Fruit fly (Drosophila melanogaster): ENCODE measurements around the gene Cmpk.

Cmpk gene

DNA sequence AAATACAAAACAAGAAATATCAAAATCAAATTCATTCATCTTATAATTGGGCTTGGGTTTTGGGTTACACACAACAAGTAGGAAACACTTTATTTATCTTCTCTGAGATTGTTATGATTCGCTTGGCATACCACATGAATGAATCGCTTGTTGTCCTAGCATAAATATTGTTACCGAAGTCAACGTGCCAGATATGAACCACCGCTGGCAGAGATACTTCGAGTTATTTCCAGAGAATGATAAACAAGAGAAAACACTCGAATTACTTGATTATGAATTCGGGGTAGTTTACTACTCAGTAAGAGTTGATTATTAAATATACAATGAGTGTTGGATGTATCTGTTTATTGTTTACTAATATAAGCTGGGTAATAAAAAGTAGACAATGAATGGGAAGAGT is 43.7 kb downstream of the Cmpk start (continued):
- TF ChIP-seq kay (GFP tag; optimal IDR thresholded peaks at IDR 0.05), result no peak
- TF ChIP-seq tgo (GFP tag; IDR thresholded peaks at IDR 0.05), result no peak
- no peak for TF ChIP-seq Dref (GFP tag; IDR thresholded peaks at IDR 0.05)
- no peak for TF ChIP-seq peb (GFP tag; IDR thresholded peaks at IDR 0.05)
- TF ChIP-seq Dbx (GFP tag; IDR thresholded peaks at IDR 0.05), result no peak
- TF ChIP-seq eyg (GFP tag; optimal IDR thresholded peaks at IDR 0.05), result no peak
- peak; percentile 49 for TF ChIP-seq fd102C (GFP tag; optimal IDR thresholded peaks at IDR 0.05)
- no peak for TF ChIP-seq seq (GFP tag; IDR thresholded peaks at IDR 0.05)
- peak; percentile 15 for TF ChIP-seq CG17912 (GFP tag; optimal IDR thresholded peaks at IDR 0.05)
- no peak for TF ChIP-seq rib (GFP tag; IDR thresholded peaks at IDR 0.05)
- no peak for TF ChIP-seq CG1024 (GFP tag; IDR thresholded peaks at IDR 0.05)
- TF ChIP-seq p53 (GFP tag; optimal IDR thresholded peaks at IDR 0.05), result no peak
- TF ChIP-seq CG3847 (GFP tag; IDR thresholded peaks at IDR 0.05), result no peak
- TF ChIP-seq Spps (tag; optimal IDR thresholded peaks at IDR 0.05), result peak; percentile 42
- TF ChIP-seq HLH54F (GFP tag; optimal IDR thresholded peaks at IDR 0.05), result no peak
- TF ChIP-seq shn (GFP tag; optimal IDR thresholded peaks at IDR 0.05), result no peak
- TF ChIP-seq CG18599 (GFP tag; optimal IDR thresholded peaks at IDR 0.05), result peak; percentile 23
- no peak for TF ChIP-seq CG34224 (GFP tag; IDR thresholded peaks at IDR 0.05; ENCODE audit: partially characterized antibody)
- TF ChIP-seq CG42726 (GFP tag; IDR thresholded peaks at IDR 0.05; ENCODE audit: partially characterized antibody), result no peak
- no peak for TF ChIP-seq CG14050 (GFP tag; IDR thresholded peaks at IDR 0.05)
- peak; percentile 47 for TF ChIP-seq Sox100B (GFP tag; optimal IDR thresholded peaks at IDR 0.05)
- no peak for TF ChIP-seq ERR (GFP tag; optimal IDR thresholded peaks at IDR 0.05)
- no peak for TF ChIP-seq CG15479 (GFP tag; optimal IDR thresholded peaks at IDR 0.05)
- no peak for TF ChIP-seq Scr (GFP tag; IDR thresholded peaks at IDR 0.05; ENCODE audit: partially characterized antibody)
- TF ChIP-seq ap (GFP tag; IDR thresholded peaks at IDR 0.05), result no peak
- TF ChIP-seq al (GFP tag; IDR thresholded peaks at IDR 0.05), result no peak
- TF ChIP-seq Dad (GFP tag; optimal IDR thresholded peaks at IDR 0.05), result no peak
- no peak for TF ChIP-seq CG8944 (GFP tag; optimal IDR thresholded peaks at IDR 0.05)
- peak; percentile 75 for TF ChIP-seq CG2202 (tag; optimal IDR thresholded peaks at IDR 0.05)
- peak; percentile 58 for TF ChIP-seq CG14710 (tag; optimal IDR thresholded peaks at IDR 0.05)
- no peak for TF ChIP-seq CG17829 (tag; optimal IDR thresholded peaks at IDR 0.05)
- TF ChIP-seq CG18476 (GFP tag; optimal IDR thresholded peaks at IDR 0.05), result no peak
- TF ChIP-seq pzg (GFP tag; optimal IDR thresholded peaks at IDR 0.05), result no peak
- no peak for TF ChIP-seq jing (GFP tag; optimal IDR thresholded peaks at IDR 0.05)
- TF ChIP-seq sr (GFP tag; IDR thresholded peaks at IDR 0.05), result no peak
- TF ChIP-seq CG4730 (GFP tag; IDR thresholded peaks at IDR 0.05), result no peak
- peak; percentile 37 for TF ChIP-seq CG12219 (GFP tag; optimal IDR thresholded peaks at IDR 0.05)
- no peak for TF ChIP-seq CG7271 (tag; optimal IDR thresholded peaks at IDR 0.05)
- no peak for TF ChIP-seq Meics (GFP tag; optimal IDR thresholded peaks at IDR 0.05)
- no peak for TF ChIP-seq CG8765 (GFP tag; IDR thresholded peaks at IDR 0.05)
- TF ChIP-seq CG30020 (tag; optimal IDR thresholded peaks at IDR 0.05), result no peak
- TF ChIP-seq CG10654 (GFP tag; optimal IDR thresholded peaks at IDR 0.05), result no peak
- TF ChIP-seq Dip3 (GFP tag; optimal IDR thresholded peaks at IDR 0.05), result no peak
- TF ChIP-seq CG4404 (GFP tag; IDR thresholded peaks at IDR 0.05), result no peak
- TF ChIP-seq sna (GFP tag; IDR thresholded peaks at IDR 0.05; ENCODE audit: partially characterized antibody), result no peak
- peak; percentile 49 for TF ChIP-seq CG17385 (GFP tag; optimal IDR thresholded peaks at IDR 0.05)
- no peak for TF ChIP-seq MESR4 (GFP tag; optimal IDR thresholded peaks at IDR 0.05)
- TF ChIP-seq repo (GFP tag; optimal IDR thresholded peaks at IDR 0.05), result no peak
- TF ChIP-seq CG12942 (GFP tag; optimal IDR thresholded peaks at IDR 0.05), result no peak
- no peak for TF ChIP-seq tio (GFP tag; optimal IDR thresholded peaks at IDR 0.05)
- TF ChIP-seq CG10431 (GFP tag; optimal IDR thresholded peaks at IDR 0.05), result peak; percentile 35
- TF ChIP-seq sim (GFP tag; IDR thresholded peaks at IDR 0.05), result no peak
- TF ChIP-seq gem (tag; optimal IDR thresholded peaks at IDR 0.05), result peak; percentile 23

Data from whole organism, embryonic.